Worm (Caenorhabditis elegans): ENCODE measurements around the gene kvs-2.

kvs-2 gene

ce11 chrV:10682122-10682521 is 46.3 kb downstream of the kvs-2 start, which contains the start of gene gsp-1:
gsp-1 (plus strand) TSS chrV:10682422.
- TF ChIP-seq ceh-36 (tag; optimal IDR thresholded peaks at IDR 0.05) = no peak
- no peak for TF ChIP-seq hmg-4 (GFP tag; optimal IDR thresholded peaks at IDR 0.05)
- TF ChIP-seq tbx-37 (GFP tag; conservative IDR thresholded peaks at IDR 0.05) = no peak
- no peak for TF ChIP-seq ets-7 (tag; optimal IDR thresholded peaks at IDR 0.05)
- no peak for TF ChIP-seq scrt-1 (GFP tag; IDR thresholded peaks at IDR 0.05)
- no peak for TF ChIP-seq ama-1 (optimal IDR thresholded peaks at IDR 0.05)
- no peak for TF ChIP-seq ceh-13 (GFP tag; optimal IDR thresholded peaks at IDR 0.05)
- TF ChIP-seq flt-1 (GFP tag; IDR thresholded peaks at IDR 0.05) = no peak
- TF ChIP-seq F13C5.2 (tag; optimal IDR thresholded peaks at IDR 0.05) = no peak
- TF ChIP-seq hmbx-1 (tag; optimal IDR thresholded peaks at IDR 0.05) = no peak
- no peak for TF ChIP-seq B0310.2 (tag; optimal IDR thresholded peaks at IDR 0.05)
- TF ChIP-seq hnd-1 (tag; optimal IDR thresholded peaks at IDR 0.05) = no peak
- TF ChIP-seq sea-1 (GFP tag; conservative IDR thresholded peaks at IDR 0.05) = no peak
- TF ChIP-seq tbx-11 (GFP tag; IDR thresholded peaks at IDR 0.05) = no peak

ce11 chrV:10683458-10683857 is 47.6 kb downstream of the kvs-2 start:
- TF ChIP-seq F13C5.2 (tag; optimal IDR thresholded peaks at IDR 0.05) (no peak), scrt-1 (GFP tag; IDR thresholded peaks at IDR 0.05) (no peak), tbx-37 (GFP tag; conservative IDR thresholded peaks at IDR 0.05) (no peak), pes-1 (GFP tag; IDR thresholded peaks at IDR 0.05) (no peak), tbx-11 (GFP tag; IDR thresholded peaks at IDR 0.05) (no peak), ama-1 (optimal IDR thresholded peaks at IDR 0.05) (no peak), B0310.2 (tag; optimal IDR thresholded peaks at IDR 0.05) (no peak), ceh-13 (GFP tag; optimal IDR thresholded peaks at IDR 0.05) (no peak), ceh-36 (tag; optimal IDR thresholded peaks at IDR 0.05) (no peak)

ce11 chrV:10684748-10685147 is 48.9 kb downstream of the kvs-2 start:
- no peak for TF ChIP-seq ceh-36 (tag; optimal IDR thresholded peaks at IDR 0.05)
- no peak for TF ChIP-seq tbx-11 (GFP tag; IDR thresholded peaks at IDR 0.05)
- TF ChIP-seq ceh-13 (GFP tag; optimal IDR thresholded peaks at IDR 0.05) = no peak
- no peak for TF ChIP-seq ama-1 (optimal IDR thresholded peaks at IDR 0.05)
- TF ChIP-seq ets-7 (tag; optimal IDR thresholded peaks at IDR 0.05) = no peak
- no peak for TF ChIP-seq flt-1 (GFP tag; IDR thresholded peaks at IDR 0.05)
- no peak for TF ChIP-seq B0310.2 (tag; optimal IDR thresholded peaks at IDR 0.05)
- TF ChIP-seq scrt-1 (GFP tag; IDR thresholded peaks at IDR 0.05) = no peak
- no peak for TF ChIP-seq hmg-4 (GFP tag; optimal IDR thresholded peaks at IDR 0.05)
- TF ChIP-seq tra-4 (tag; optimal IDR thresholded peaks at IDR 0.05) = no peak
- no peak for TF ChIP-seq aly-1 (tag; optimal IDR thresholded peaks at IDR 0.05)
- TF ChIP-seq pes-1 (GFP tag; IDR thresholded peaks at IDR 0.05) = no peak
- no peak for TF ChIP-seq hmbx-1 (tag; optimal IDR thresholded peaks at IDR 0.05)
- TF ChIP-seq tbx-37 (GFP tag; conservative IDR thresholded peaks at IDR 0.05) = no peak
- TF ChIP-seq hnd-1 (tag; optimal IDR thresholded peaks at IDR 0.05) = no peak
- no peak for TF ChIP-seq F13C5.2 (tag; optimal IDR thresholded peaks at IDR 0.05)
- no peak for TF ChIP-seq sea-1 (GFP tag; conservative IDR thresholded peaks at IDR 0.05)

ce11 chrV:10687601-10688000 is 51.8 kb downstream of the kvs-2 start, which contains the start of gene F29F11.20:
F29F11.20 (plus strand) TSS chrV:10687901.
- TF ChIP-seq ceh-36 (tag; optimal IDR thresholded peaks at IDR 0.05) (no peak), F13C5.2 (tag; optimal IDR thresholded peaks at IDR 0.05) (no peak), flt-1 (GFP tag; IDR thresholded peaks at IDR 0.05) (no peak), ceh-13 (GFP tag; optimal IDR thresholded peaks at IDR 0.05) (no peak), tbx-37 (GFP tag; conservative IDR thresholded peaks at IDR 0.05) (no peak), hnd-1 (tag; optimal IDR thresholded peaks at IDR 0.05) (no peak), tra-4 (tag; optimal IDR thresholded peaks at IDR 0.05) (no peak), scrt-1 (GFP tag; IDR thresholded peaks at IDR 0.05) (no peak), ets-7 (tag; optimal IDR thresholded peaks at IDR 0.05) (no peak), hmbx-1 (tag; optimal IDR thresholded peaks at IDR 0.05) (no peak), sea-1 (GFP tag; conservative IDR thresholded peaks at IDR 0.05) (no peak), tbx-11 (GFP tag; IDR thresholded peaks at IDR 0.05) (no peak), ama-1 (optimal IDR thresholded peaks at IDR 0.05) (no peak), aly-1 (tag; optimal IDR thresholded peaks at IDR 0.05) (no peak)

- TF ChIP-seq sea-1 (GFP tag; conservative IDR thresholded peaks at IDR 0.05) (no peak), ceh-36 (tag; optimal IDR thresholded peaks at IDR 0.05) (no peak), hmbx-1 (tag; optimal IDR thresholded peaks at IDR 0.05) (no peak), tbx-11 (GFP tag; IDR thresholded peaks at IDR 0.05) (no peak), scrt-1 (GFP tag; IDR thresholded peaks at IDR 0.05) (no peak), ets-7 (tag; optimal IDR thresholded peaks at IDR 0.05) (no peak), aly-1 (tag; optimal IDR thresholded peaks at IDR 0.05) (no peak), hmg-4 (GFP tag; optimal IDR thresholded peaks at IDR 0.05) (no peak), ceh-13 (GFP tag; optimal IDR thresholded peaks at IDR 0.05) (no peak), pes-1 (GFP tag; IDR thresholded peaks at IDR 0.05) (no peak), flt-1 (GFP tag; IDR thresholded peaks at IDR 0.05) (no peak), tbx-37 (GFP tag; conservative IDR thresholded peaks at IDR 0.05) (no peak), tra-4 (tag; optimal IDR thresholded peaks at IDR 0.05) (no peak), hnd-1 (tag; optimal IDR thresholded peaks at IDR 0.05) (no peak), ama-1 (optimal IDR thresholded peaks at IDR 0.05) (no peak)
These were observed 55.5 kb downstream of the kvs-2 start for ce11 chrV:10691313-10691712.

ce11 chrV:10693749-10694148 is 57.9 kb downstream of the kvs-2 start:
- no peak for TF ChIP-seq hmg-4 (GFP tag; optimal IDR thresholded peaks at IDR 0.05)
- TF ChIP-seq B0310.2 (tag; optimal IDR thresholded peaks at IDR 0.05) = no peak
- TF ChIP-seq pes-1 (GFP tag; IDR thresholded peaks at IDR 0.05) = no peak
- TF ChIP-seq ceh-36 (tag; optimal IDR thresholded peaks at IDR 0.05) = no peak
- TF ChIP-seq F13C5.2 (tag; optimal IDR thresholded peaks at IDR 0.05) = no peak
- TF ChIP-seq ets-7 (tag; optimal IDR thresholded peaks at IDR 0.05) = no peak
- TF ChIP-seq scrt-1 (GFP tag; IDR thresholded peaks at IDR 0.05) = no peak

Data from whole organism, early embryonic.